Worm (Caenorhabditis elegans) whole organism, L4 larva: ENCODE results near the gene F19F10.3.

Source experiments
- F49E8.2 ChIP-seq: sonication (generic microtip); optimal IDR thresholded peaks from 2 replicates; lab custom pipeline; 2016; ENCODE audit warnings: missing compliant biosample characterization, mild to moderate bottlenecking, missing genetic modification characterization, borderline replicate concordance
- T26A8.4 ChIP-seq: fragments of 200-800 bp; sonication (Bioruptor generic); IDR thresholded peaks from 2 replicates; pipeline ENCODE4 v1.3.6; 2022; ENCODE audit warnings: missing genetic modification characterization, missing compliant biosample characterization
- Y105C5A.15 ChIP-seq: fragments of 200-800 bp; sonication (Bioruptor generic); IDR thresholded peaks from 2 replicates; pipeline ENCODE4 v1.3.6; 2022; ENCODE audit warnings: missing genetic modification characterization, missing compliant biosample characterization
- Y48G9A.11 ChIP-seq: fragments of 200-800 bp; sonication (Bioruptor generic); IDR thresholded peaks from 2 replicates; pipeline ENCODE4 v1.3.6; 2022; ENCODE audit warnings: missing genetic modification reagents, missing genetic modification characterization, missing compliant biosample characterization
- ZK337.2 ChIP-seq: fragments of 200-800 bp; sonication (Bioruptor generic); IDR thresholded peaks from 2 replicates; pipeline ENCODE4 v1.3.6; 2022; ENCODE audit warnings: missing genetic modification reagents, missing genetic modification characterization, missing compliant biosample characterization
- aha-1 ChIP-seq: fragments of 150-350 bp; peaks from one replicate; lab custom pipeline; 2014; ENCODE audit warnings: missing biosample characterization, missing genetic modification characterization
- ceh-28 ChIP-seq: fragments of 150-350 bp; optimal IDR thresholded peaks from 2 replicates; lab custom pipeline; 2014; ENCODE audit warnings: missing biosample characterization, missing genetic modification reagents, missing genetic modification characterization
- ceh-32 ChIP-seq: sonication (generic microtip); optimal IDR thresholded peaks from 2 replicates; lab custom pipeline; 2016; ENCODE audit warnings: mild to moderate bottlenecking, missing genetic modification characterization, missing compliant biosample characterization; ENCODE audit not compliant: poor library complexity
- ceh-44 ChIP-seq: fragments of 200-800 bp; sonication (Bioruptor generic); IDR thresholded peaks from 2 replicates; pipeline ENCODE4 v1.3.6; 2022; ENCODE audit warnings: missing genetic modification reagents, missing genetic modification characterization, missing compliant biosample characterization
- ceh-82 ChIP-seq: sonication (generic microtip); optimal IDR thresholded peaks from 2 replicates; lab custom pipeline; 2017; ENCODE audit warnings: missing biosample characterization, missing genetic modification characterization
- daf-8 ChIP-seq: fragments of 200-800 bp; sonication (Bioruptor generic); IDR thresholded peaks from 2 replicates; pipeline ENCODE4 v1.3.6; 2022; ENCODE audit warnings: missing genetic modification characterization, missing compliant biosample characterization
- dmd-6 ChIP-seq: fragments of 200-800 bp; sonication (Bioruptor generic); IDR thresholded peaks from 2 replicates; pipeline ENCODE4 v1.3.6; 2022; ENCODE audit warnings: missing genetic modification reagents, missing genetic modification characterization, missing compliant biosample characterization
- dmd-9 ChIP-seq: fragments of 200-800 bp; sonication (Bioruptor generic); IDR thresholded peaks from 2 replicates; pipeline ENCODE4 v1.3.6; 2022; ENCODE audit warnings: missing genetic modification reagents, missing genetic modification characterization, missing compliant biosample characterization
- dpl-1 ChIP-seq: fragments of 150-350 bp; optimal IDR thresholded peaks from 2 replicates; lab custom pipeline; 2014; ENCODE audit warnings: missing biosample characterization, missing genetic modification reagents, missing genetic modification characterization
- dve-1 ChIP-seq: sonication (generic microtip); optimal IDR thresholded peaks from 2 replicates; lab custom pipeline; 2017; ENCODE audit warnings: antibody characterized with exemption, mild to moderate bottlenecking, missing genetic modification characterization, missing compliant biosample characterization; ENCODE audit not compliant: insufficient read depth
- egl-27 ChIP-seq: sonication (generic microtip); optimal IDR thresholded peaks from 3 replicates; lab custom pipeline; 2017; ENCODE audit warnings: missing biosample characterization, missing genetic modification reagents, missing genetic modification characterization
- fkh-10 ChIP-seq: fragments of 150-350 bp; optimal IDR thresholded peaks from 2 replicates; lab custom pipeline; 2014; ENCODE audit warnings: missing biosample characterization, missing genetic modification reagents, missing genetic modification characterization
- gei-8 ChIP-seq: fragments of 200-800 bp; sonication (Bioruptor generic); optimal IDR thresholded peaks from 2 replicates; lab custom pipeline; 2018; ENCODE audit warnings: mild to moderate bottlenecking, missing genetic modification characterization, missing compliant biosample characterization
- hlh-11 ChIP-seq: fragments of 200-800 bp; sonication (Bioruptor generic); optimal IDR thresholded peaks from 2 replicates; lab custom pipeline; 2018; ENCODE audit warnings: mild to moderate bottlenecking, missing genetic modification characterization, missing compliant biosample characterization
- hmg-1.1 ChIP-seq: fragments of 200-800 bp; sonication (Bioruptor generic); IDR thresholded peaks from 2 replicates; pipeline ENCODE4 v1.3.6; 2022; ENCODE audit warnings: missing genetic modification reagents, missing genetic modification characterization, missing compliant biosample characterization
- lim-7 ChIP-seq: fragments of 200-800 bp; sonication (Bioruptor generic); IDR thresholded peaks from 2 replicates; pipeline ENCODE4 v1.3.6; 2022; ENCODE audit warnings: missing genetic modification characterization, missing compliant biosample characterization
- lin-38 ChIP-seq: fragments of 200-800 bp; sonication (Bioruptor generic); IDR thresholded peaks from 2 replicates; pipeline ENCODE4 v1.3.6; 2022; ENCODE audit warnings: missing genetic modification reagents, missing genetic modification characterization, missing compliant biosample characterization
- lir-3 ChIP-seq: sonication (generic microtip); optimal IDR thresholded peaks from 2 replicates; lab custom pipeline; 2016; ENCODE audit warnings: mild to moderate bottlenecking, missing genetic modification characterization, missing compliant biosample characterization
- lsy-2 ChIP-seq, 2 experiments: fragments of 150-350 bp in 1 of 2; sonication (generic microtip) in 1 of 2; optimal IDR thresholded peaks; 2 replicates each; lab custom pipeline; 2014 to 2017; ENCODE audit warnings: missing biosample characterization in 2 of 2, missing genetic modification characterization in 2 of 2
- mdt-29 ChIP-seq: fragments of 200-800 bp; sonication (Bioruptor generic); IDR thresholded peaks from 2 replicates; pipeline ENCODE4 v1.3.6; 2022; ENCODE audit warnings: missing genetic modification reagents, missing genetic modification characterization, missing compliant biosample characterization
- mep-1 ChIP-seq: fragments of 150-350 bp; sonication (generic microtip); optimal IDR thresholded peaks from 3 replicates; lab custom pipeline; 2014; ENCODE audit warnings: missing biosample characterization, missing genetic modification characterization
- mes-2 ChIP-seq: sonication (generic microtip); optimal IDR thresholded peaks from 2 replicates; lab custom pipeline; 2016; ENCODE audit warnings: missing genotype, mild to moderate bottlenecking, missing genetic modification characterization, missing compliant biosample characterization; ENCODE audit not compliant: poor library complexity, severe bottlenecking
- mxl-2 ChIP-seq: fragments of 200-800 bp; sonication (Bioruptor generic); conservative IDR thresholded peaks from 2 replicates; pipeline ENCODE4 v1.3.6; 2022; ENCODE audit warnings: missing genetic modification reagents, missing genetic modification characterization, missing compliant biosample characterization
- mxl-3 ChIP-seq: fragments of 200-800 bp; sonication (Bioruptor generic); optimal IDR thresholded peaks from 2 replicates; lab custom pipeline; 2018; ENCODE audit warnings: mild to moderate bottlenecking, missing genetic modification characterization, missing compliant biosample characterization
- nhr-102 ChIP-seq: sonication (generic microtip); optimal IDR thresholded peaks from 2 replicates; lab custom pipeline; 2016; ENCODE audit warnings: mild to moderate bottlenecking, missing genetic modification characterization, moderate library complexity, missing compliant biosample characterization
- nhr-11 ChIP-seq: fragments of 150-350 bp; optimal IDR thresholded peaks from 2 replicates; lab custom pipeline; 2014; ENCODE audit warnings: missing biosample characterization, missing genetic modification characterization
- nhr-28 ChIP-seq: fragments of 150-350 bp; optimal IDR thresholded peaks from 2 replicates; lab custom pipeline; 2014; ENCODE audit warnings: missing biosample characterization, missing genetic modification characterization
- nhr-42 ChIP-seq: fragments of 200-800 bp; sonication (Bioruptor generic); IDR thresholded peaks from 2 replicates; pipeline ENCODE4 v1.3.6; 2022; ENCODE audit warnings: missing genetic modification characterization, missing compliant biosample characterization
- nhr-48 ChIP-seq: sonication (generic microtip); optimal IDR thresholded peaks from 2 replicates; lab custom pipeline; 2016; ENCODE audit warnings: mild to moderate bottlenecking, missing genetic modification characterization, missing compliant biosample characterization
- pqm-1 ChIP-seq: sonication (generic microtip); optimal IDR thresholded peaks from 2 replicates; lab custom pipeline; 2017; ENCODE audit warnings: missing biosample characterization, missing genetic modification characterization
- rbr-2 ChIP-seq: sonication (generic microtip); optimal IDR thresholded peaks from 2 replicates; lab custom pipeline; 2016; ENCODE audit warnings: missing genotype, missing genetic modification characterization, missing compliant biosample characterization
- set-16 ChIP-seq: fragments of 200-800 bp; sonication (Bioruptor generic); IDR thresholded peaks from 2 replicates; pipeline ENCODE4 v1.3.6; 2022; ENCODE audit warnings: missing genetic modification reagents, missing genetic modification characterization, missing compliant biosample characterization
- snpc-4 ChIP-seq: fragments of 150-350 bp; optimal IDR thresholded peaks from 2 replicates; lab custom pipeline; 2014; ENCODE audit warnings: missing biosample characterization, missing genetic modification characterization
- tra-1 ChIP-seq: fragments of 200-800 bp; sonication (Bioruptor generic); IDR thresholded peaks from 2 replicates; pipeline ENCODE4 v1.3.6; 2022; ENCODE audit warnings: missing genetic modification reagents, missing genetic modification characterization, missing compliant biosample characterization
- unc-62 ChIP-seq, 3 experiments: fragments of 150-350 bp in 1 of 3; sonication (generic microtip); optimal IDR thresholded peaks in 2 of 3; peaks in 1 of 3; 1 replicate in 1 of 3; 2 replicates in 2 of 3; lab custom pipeline; 2014 to 2017; ENCODE audit warnings: missing biosample characterization in 3 of 3, missing genetic modification characterization in 3 of 3, missing genetic modification reagents in 3 of 3, missing genotype in 1 of 3
- zfp-2 ChIP-seq: sonication (generic microtip); optimal IDR thresholded peaks from 2 replicates; lab custom pipeline; 2016; ENCODE audit warnings: mild to moderate bottlenecking, missing genetic modification characterization, missing compliant biosample characterization
- zfp-3 ChIP-seq: fragments of 200-800 bp; sonication (Bioruptor generic); conservative IDR thresholded peaks from 2 replicates; pipeline ENCODE4 v1.3.6; 2022; ENCODE audit warnings: missing genetic modification reagents, missing genetic modification characterization, missing compliant biosample characterization
- zip-2 ChIP-seq: fragments of 150-350 bp; optimal IDR thresholded peaks from 2 replicates; lab custom pipeline; 2014; ENCODE audit warnings: missing biosample characterization, missing genetic modification characterization
- ztf-11 ChIP-seq: fragments of 150-350 bp; optimal IDR thresholded peaks from 2 replicates; lab custom pipeline; 2014; ENCODE audit warnings: missing biosample characterization, missing genetic modification characterization

F19F10.3 gene

ce11 chrV:7570955-7571354, 19.0 kb downstream of the F19F10.3 start, which contains the start of gene F19F10.14:
F19F10.14 (minus strand) TSS chrV:7571055.
- no peak for TF ChIP-seq mdt-29 (GFP tag; lab: Robert Waterston, UW)
- TF ChIP-seq zfp-3 (GFP tag; lab: Robert Waterston, UW) = no peak
- no peak for TF ChIP-seq zfp-2
- no peak for TF ChIP-seq snpc-4 (tag; lab: Kevin White, UChicago)

DNA sequence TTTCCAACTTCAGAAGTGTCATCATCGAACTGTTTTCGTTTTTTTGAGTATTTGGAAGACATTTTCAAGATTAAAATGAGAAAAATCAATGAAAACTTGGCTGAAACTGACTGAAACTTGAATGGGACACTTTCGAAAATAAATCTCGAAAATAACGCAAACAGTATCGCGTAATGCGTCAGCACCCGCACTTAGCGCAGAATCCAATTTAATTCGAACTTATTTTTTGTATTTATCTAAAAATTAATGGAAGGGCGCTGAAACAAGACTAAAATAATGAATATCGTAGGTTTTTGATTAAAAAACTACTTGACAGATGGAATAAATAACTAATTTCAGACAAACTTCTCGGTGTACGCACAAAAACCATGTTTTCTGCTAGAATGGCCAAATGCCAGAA, 23.6 kb downstream of the F19F10.3 start, which contains the start of the genes snu-66 and ints-9:
TSS of gene snu-66 (minus strand) at position 108 of the 400 bp plus-strand sequence.
TSS of gene ints-9 (plus strand) at position 240 of the 400 bp plus-strand sequence.
- TF ChIP-seq lin-38 (peak; percentile 85), ceh-82 (tag; lab: Kevin White, UChicago) (no peak), lsy-2 (tag; optimal IDR thresholded peaks at IDR 0.05; lab: Kevin White, UChicago) (peak in 1 of 2 experiments; percentile 86), dpl-1 (GFP tag; lab: Kevin White, UChicago) (peak; percentile 78), T26A8.4 (GFP tag; lab: Robert Waterston, UW) (peak; percentile 21; the same call in 1 of the 2 replicates), dve-1 (tag; lab: Kevin White, UChicago) (peak; percentile 52), mes-2 (peak; percentile 81), hmg-1.1 (GFP tag; lab: Robert Waterston, UW) (0 out of 2 replicates have a peak, but pooled peaks have one; percentile 29), Y105C5A.15 (GFP tag; lab: Robert Waterston, UW) (no peak), nhr-48 (tag; lab: Kevin White, UChicago) (peak; percentile 8), nhr-102 (tag; lab: Kevin White, UChicago) (peak; percentile 16), dmd-6 (GFP tag; lab: Robert Waterston, UW) (0 out of 2 replicates have a peak, but pooled peaks have one; percentile 21), dmd-9 (0 out of 2 replicates have a peak, but pooled peaks have one; percentile 48), gei-8 (no peak), rbr-2 (tag; lab: Kevin White, UChicago) (peak; percentile 55), mep-1 (peak; percentile 62), lim-7 (GFP tag; lab: Robert Waterston, UW) (no peak), ceh-32 (no peak)

- TF ChIP-seq unc-62 (GFP tag; optimal IDR thresholded peaks at IDR 0.05 in 1 of 2; lab: Kevin White, UChicago) (peak in 1 of 2 experiments; percentile 65), unc-62 (tag; optimal IDR thresholded peaks at IDR 0.05; lab: Kevin White, UChicago) (no peak), rbr-2 (tag; lab: Kevin White, UChicago) (peak; percentile 41), aha-1 (tag; lab: Kevin White, UChicago) (peak; percentile 2), ceh-44 (GFP tag; lab: Robert Waterston, UW) (peak; percentile 38; the same call in 1 of the 2 replicates), lsy-2 (tag; optimal IDR thresholded peaks at IDR 0.05; lab: Kevin White, UChicago) (peak in 1 of 2 experiments; percentile 77), mes-2 (peak; percentile 67), nhr-42 (no peak), tra-1 (GFP tag; lab: Robert Waterston, UW) (no peak), ceh-28 (peak; percentile 45), lin-38 (peak; percentile 96), nhr-11 (tag; lab: Kevin White, UChicago) (no peak), dve-1 (tag; lab: Kevin White, UChicago) (peak; percentile 20), dpl-1 (GFP tag; lab: Kevin White, UChicago) (peak; percentile 36), mep-1 (peak; percentile 52), hlh-11 (tag; lab: Kevin White, UChicago) (no peak), mxl-2 (no peak)
Measured at ce11 chrV:7580378-7580777, 28.5 kb downstream of the F19F10.3 start, which contains the start of gene ets-6. ets-6 (minus strand) TSS chrV:7580546.

- TF ChIP-seq lsy-2 (tag; optimal IDR thresholded peaks at IDR 0.05; lab: Kevin White, UChicago) (peak in 1 of 2 experiments; percentile 71), lin-38 (peak; percentile 97), rbr-2 (tag; lab: Kevin White, UChicago) (peak; percentile 30), ztf-11 (tag; lab: Kevin White, UChicago) (no peak), egl-27 (no peak), nhr-28 (tag; lab: Kevin White, UChicago) (peak; percentile 37), ZK337.2 (GFP tag; lab: Robert Waterston, UW) (no peak), pqm-1 (tag; lab: Kevin White, UChicago) (no peak), dpl-1 (GFP tag; lab: Kevin White, UChicago) (peak; percentile 43), F49E8.2 (no peak), snpc-4 (tag; lab: Kevin White, UChicago) (no peak), mes-2 (peak; percentile 73), Y48G9A.11 (GFP tag; lab: Robert Waterston, UW) (no peak), daf-8 (GFP tag; lab: Robert Waterston, UW) (no peak), mxl-3 (GFP tag; lab: Kevin White, UChicago) (no peak), mep-1 (peak; percentile 24), lir-3 (tag; lab: Kevin White, UChicago) (no peak), set-16 (GFP tag; lab: Robert Waterston, UW) (no peak), ceh-28 (no peak), zip-2 (tag; lab: Kevin White, UChicago) (no peak), fkh-10 (GFP tag; lab: Kevin White, UChicago) (no peak)
Measured at ce11 chrV:7587637-7588036, 35.7 kb downstream of the F19F10.3 start, which contains the start of the genes F19F10.11 and C50E3.5. F19F10.11 (minus strand) TSS chrV:7587704. C50E3.5 (plus strand) TSS chrV:7587996.
